Fruit fly (Drosophila melanogaster) whole organism, embryonic: ENCODE results near the gene Usp8.
A peak's percentile ranks its signal among the peaks of the same experiment; 100 is the strongest.

Experiments used
- Adf1 ChIP-seq: fragments of 200-800 bp; sonication (Bioruptor generic); IDR thresholded peaks from 2 replicates; pipeline ENCODE4 v1.3.6; 2022; ENCODE audit warnings: missing biosample characterization, missing genetic modification characterization
- Asciz ChIP-seq: fragments of 200-800 bp; sonication (Bioruptor generic); optimal IDR thresholded peaks from 2 replicates; lab custom pipeline; 2017; ENCODE audit warnings: missing biosample characterization, mild to moderate bottlenecking, missing genetic modification characterization, missing genetic modification reagents
- Atf6 ChIP-seq: fragments of 200-800 bp; sonication (Bioruptor generic); IDR thresholded peaks from 2 replicates; pipeline ENCODE4 v1.3.6; 2022; ENCODE audit warnings: missing biosample characterization, missing genetic modification characterization
- Bdp1 ChIP-seq: fragments of 200-800 bp; sonication (Bioruptor generic); optimal IDR thresholded peaks from 3 replicates; lab custom pipeline; 2016; ENCODE audit warnings: missing biosample characterization, missing genetic modification characterization
- CG10209 ChIP-seq: fragments of 200-800 bp; sonication (Bioruptor generic); optimal IDR thresholded peaks from 3 replicates; lab custom pipeline; 2017; ENCODE audit warnings: missing biosample characterization, mild to moderate bottlenecking, missing genetic modification characterization, missing genetic modification reagents
- CG10321 ChIP-seq: fragments of 200-800 bp; sonication (Bioruptor generic); IDR thresholded peaks from 2 replicates; pipeline ENCODE4 v1.3.6; 2022; ENCODE audit warnings: missing biosample characterization, missing genetic modification characterization
- CG10979 ChIP-seq: fragments of 200-800 bp; sonication (Bioruptor generic); optimal IDR thresholded peaks from 2 replicates; lab custom pipeline; 2018; ENCODE audit warnings: missing biosample characterization, mild to moderate bottlenecking, missing genetic modification characterization, moderate library complexity
- CG11723 ChIP-seq: fragments of 200-800 bp; sonication (Bioruptor generic); optimal IDR thresholded peaks from 2 replicates; lab custom pipeline; 2017; ENCODE audit warnings: missing biosample characterization, mild to moderate bottlenecking, missing genetic modification characterization
- CG12104 ChIP-seq: fragments of 200-800 bp; sonication (Bioruptor generic); optimal IDR thresholded peaks from 3 replicates; lab custom pipeline; 2016; ENCODE audit warnings: missing biosample characterization, missing genetic modification characterization
- CG12219 ChIP-seq: fragments of 200-800 bp; sonication (Bioruptor generic); optimal IDR thresholded peaks from 3 replicates; lab custom pipeline; 2018; ENCODE audit warnings: missing biosample characterization, mild to moderate bottlenecking, missing genetic modification characterization
- CG12942 ChIP-seq: fragments of 200-800 bp; sonication (Bioruptor generic); optimal IDR thresholded peaks from 3 replicates; lab custom pipeline; 2016; ENCODE audit warnings: missing biosample characterization, missing genetic modification characterization
- CG14860 ChIP-seq: fragments of 200-800 bp; sonication (Bioruptor generic); IDR thresholded peaks from 3 replicates; pipeline ENCODE4 v1.3.6; 2022; ENCODE audit warnings: missing biosample characterization, missing genetic modification characterization; ENCODE audit not compliant: partially characterized antibody
- CG1529 ChIP-seq: fragments of 200-800 bp; sonication (Bioruptor generic); optimal IDR thresholded peaks from 3 replicates; lab custom pipeline; 2018; ENCODE audit warnings: missing biosample characterization, missing genetic modification characterization
- CG15696 ChIP-seq: fragments of 200-800 bp; sonication (Bioruptor generic); optimal IDR thresholded peaks from 2 replicates; lab custom pipeline; 2019; ENCODE audit warnings: missing biosample characterization, mild to moderate bottlenecking, missing genetic modification characterization, moderate library complexity
- CG16815 ChIP-seq: fragments of 200-800 bp; sonication (Bioruptor generic); optimal IDR thresholded peaks from 3 replicates; lab custom pipeline; 2017; ENCODE audit warnings: missing biosample characterization, mild to moderate bottlenecking, missing genetic modification characterization
- CG30431 ChIP-seq: fragments of 200-800 bp; sonication (Bioruptor generic); optimal IDR thresholded peaks from 2 replicates; lab custom pipeline; 2017; ENCODE audit warnings: missing biosample characterization, missing genetic modification characterization
- CG32772 ChIP-seq: fragments of 200-800 bp; sonication (Bioruptor generic); IDR thresholded peaks from 2 replicates; pipeline ENCODE4 v1.3.6; 2022; ENCODE audit warnings: missing biosample characterization, missing genetic modification characterization
- CG4707 ChIP-seq: fragments of 200-800 bp; sonication (Bioruptor generic); optimal IDR thresholded peaks from 2 replicates; lab custom pipeline; 2018; ENCODE audit warnings: missing biosample characterization, mild to moderate bottlenecking, missing genetic modification characterization, moderate library complexity
- CG6654 ChIP-seq: fragments of 200-800 bp; sonication (Bioruptor generic); optimal IDR thresholded peaks from 2 replicates; lab custom pipeline; 2017; ENCODE audit warnings: missing biosample characterization, mild to moderate bottlenecking, missing genetic modification characterization
- CG6791 ChIP-seq: fragments of 200-800 bp; sonication (Bioruptor generic); IDR thresholded peaks from 3 replicates; pipeline ENCODE4 v1.3.6; 2022; ENCODE audit warnings: missing biosample characterization, missing genetic modification characterization; ENCODE audit not compliant: partially characterized antibody
- CG7786 ChIP-seq: fragments of 200-800 bp; sonication (Bioruptor generic); optimal IDR thresholded peaks from 2 replicates; lab custom pipeline; 2016; ENCODE audit warnings: missing biosample characterization, missing genetic modification characterization
- Chrac-16 ChIP-seq: fragments of 200-800 bp; sonication (Bioruptor generic); optimal IDR thresholded peaks from 3 replicates; lab custom pipeline; 2016; ENCODE audit warnings: missing biosample characterization, missing genetic modification characterization
- CoRest ChIP-seq: fragments of 200-800 bp; sonication (Bioruptor generic); optimal IDR thresholded peaks from 3 replicates; lab custom pipeline; 2018; ENCODE audit warnings: missing biosample characterization, mild to moderate bottlenecking, missing genetic modification characterization, moderate library complexity
- Dek ChIP-seq: fragments of 200-800 bp; sonication (Bioruptor generic); optimal IDR thresholded peaks from 3 replicates; lab custom pipeline; 2019; ENCODE audit warnings: missing biosample characterization, mild to moderate bottlenecking, missing genetic modification characterization, moderate library complexity
- Gsc ChIP-seq: fragments of 200-800 bp; sonication (Bioruptor generic); IDR thresholded peaks from 2 replicates; pipeline ENCODE4 v1.3.6; 2022; ENCODE audit warnings: missing biosample characterization, missing genetic modification characterization
- HLH3B ChIP-seq: fragments of 200-800 bp; sonication (Bioruptor generic); IDR thresholded peaks from 2 replicates; pipeline ENCODE4 v1.3.6; 2022; ENCODE audit warnings: missing biosample characterization, missing genetic modification characterization
- HLH4C ChIP-seq: fragments of 200-800 bp; sonication (Bioruptor generic); IDR thresholded peaks from 3 replicates; pipeline ENCODE4 v1.3.6; 2022; ENCODE audit warnings: missing biosample characterization, missing genetic modification characterization; ENCODE audit not compliant: partially characterized antibody
- Hr78 ChIP-seq, 2 experiments: fragments of 200-800 bp in 1 of 2; fragments of >200 bp in 1 of 2; sonication (Bioruptor generic) in 1 of 2; optimal IDR thresholded peaks; 2 replicates each; lab custom pipeline; 2017 to 2019; ENCODE audit warnings: missing biosample characterization in 2 of 2, missing genetic modification characterization in 2 of 2, mild to moderate bottlenecking in 1 of 2, moderate library complexity in 1 of 2
- Meics ChIP-seq: fragments of 200-800 bp; sonication (Bioruptor generic); optimal IDR thresholded peaks from 2 replicates; lab custom pipeline; 2017; ENCODE audit warnings: missing biosample characterization, mild to moderate bottlenecking, missing genetic modification characterization
- Nf-YC ChIP-seq: fragments of 200-800 bp; optimal IDR thresholded peaks from 3 replicates; lab custom pipeline; 2019; ENCODE audit warnings: missing biosample characterization, mild to moderate bottlenecking, missing genetic modification characterization, moderate library complexity
- Ssrp ChIP-seq: fragments of 200-800 bp; sonication (Bioruptor generic); optimal IDR thresholded peaks from 2 replicates; lab custom pipeline; 2018; ENCODE audit warnings: missing biosample characterization, mild to moderate bottlenecking, missing genetic modification characterization, moderate library complexity
- aop ChIP-seq: fragments of 200-800 bp; sonication (Bioruptor generic); IDR thresholded peaks from 2 replicates; pipeline ENCODE4 v1.3.6; 2022; ENCODE audit warnings: missing biosample characterization, missing genetic modification characterization
- bbx ChIP-seq: fragments of 200-800 bp; sonication (Bioruptor generic); IDR thresholded peaks from 2 replicates; pipeline ENCODE4 v1.3.6; 2022; ENCODE audit warnings: missing biosample characterization, missing genetic modification characterization; ENCODE audit not compliant: partially characterized antibody
- cato ChIP-seq: fragments of 200-800 bp; sonication (Bioruptor generic); optimal IDR thresholded peaks from 2 replicates; lab custom pipeline; 2016; ENCODE audit warnings: missing biosample characterization, missing genetic modification characterization, borderline replicate concordance
- ind ChIP-seq: fragments of 200-800 bp; sonication (Bioruptor generic); optimal IDR thresholded peaks from 3 replicates; lab custom pipeline; 2016; ENCODE audit warnings: missing biosample characterization, missing genetic modification characterization
- jigr1 ChIP-seq: fragments of 200-800 bp; sonication (Bioruptor generic); IDR thresholded peaks from 3 replicates; pipeline ENCODE4 v1.3.6; 2022; ENCODE audit warnings: missing biosample characterization, missing genetic modification characterization
- jing ChIP-seq: fragments of 200-800 bp; sonication (Bioruptor generic); optimal IDR thresholded peaks from 2 replicates; lab custom pipeline; 2018; ENCODE audit warnings: missing biosample characterization, mild to moderate bottlenecking, missing genetic modification characterization
- ken ChIP-seq: fragments of 200-800 bp; sonication (Bioruptor generic); IDR thresholded peaks from 3 replicates; pipeline ENCODE4 v1.3.6; 2022; ENCODE audit warnings: missing biosample characterization, missing genetic modification characterization
- nerfin-1 ChIP-seq: fragments of 200-800 bp; sonication (Bioruptor generic); optimal IDR thresholded peaks from 3 replicates; lab custom pipeline; 2019; ENCODE audit warnings: missing biosample characterization, mild to moderate bottlenecking, missing genetic modification characterization, moderate library complexity
- phol ChIP-seq: fragments of 200-800 bp; sonication (Bioruptor generic); optimal IDR thresholded peaks from 3 replicates; lab custom pipeline; 2018; ENCODE audit warnings: missing biosample characterization, mild to moderate bottlenecking, missing genetic modification characterization, moderate library complexity
- rib ChIP-seq: fragments of 200-800 bp; sonication (Bioruptor generic); IDR thresholded peaks from 2 replicates; pipeline ENCODE4 v1.3.6; 2022; ENCODE audit warnings: missing biosample characterization, missing genetic modification characterization
- run ChIP-seq: fragments of 200-800 bp; sonication (Bioruptor generic); optimal IDR thresholded peaks from 3 replicates; lab custom pipeline; 2018; ENCODE audit warnings: missing biosample characterization, mild to moderate bottlenecking, missing genetic modification characterization
- sc ChIP-seq, 3 experiments: fragments of >200 bp in 2 of 3; fragments of 200-800 bp in 1 of 3; sonication (Bioruptor generic) in 1 of 3; optimal IDR thresholded peaks; 2 replicates in 2 of 3; 3 replicates in 1 of 3; lab custom pipeline; 2017; ENCODE audit warnings: mild to moderate bottlenecking in 1 of 3, missing biosample characterization in 1 of 3, missing genetic modification characterization in 1 of 3, missing genetic modification reagents in 1 of 3
- sens ChIP-seq: fragments of 200-800 bp; sonication (Bioruptor generic); peaks from one replicate; lab custom pipeline; 2016; ENCODE audit warnings: missing biosample characterization, missing genetic modification characterization
- shn ChIP-seq: fragments of 200-800 bp; sonication (Bioruptor generic); optimal IDR thresholded peaks from 3 replicates; lab custom pipeline; 2016; ENCODE audit warnings: missing biosample characterization, missing genetic modification characterization
- sima ChIP-seq: fragments of 200-800 bp; sonication (Bioruptor generic); optimal IDR thresholded peaks from 2 replicates; lab custom pipeline; 2016; ENCODE audit warnings: missing biosample characterization, missing genetic modification characterization
- stc ChIP-seq: fragments of 200-800 bp; sonication (Bioruptor generic); IDR thresholded peaks from 2 replicates; pipeline ENCODE4 v1.3.6; 2022; ENCODE audit warnings: missing biosample characterization, missing genetic modification characterization
- ttk ChIP-seq: fragments of 200-800 bp; sonication (Bioruptor generic); IDR thresholded peaks from 2 replicates; pipeline ENCODE4 v2.1.2; 2022; ENCODE audit warnings: missing biosample characterization, missing genetic modification characterization

The Usp8 gene

dm6 chr3R:21111964-21112740, 21.9 kb upstream of the Usp8 start (continued):
- TF ChIP-seq run (peak; percentile 39), ind (peak; percentile 36), Nf-YC (no peak), CG11723 (GFP tag; lab: Kevin White, UChicago) (peak; percentile 23), phol (tag; lab: Kevin White, UChicago) (peak; percentile 42), sc (optimal IDR thresholded peaks at IDR 0.05; lab: Kevin White, UChicago) (no peak), sc (GFP tag; optimal IDR thresholded peaks at IDR 0.05; lab: Kevin White, UChicago) (peak; percentile 21), jigr1 (no peak), ken (GFP tag; lab: Robert Waterston, UW) (no peak), CG14860 (no peak), CG10321 (no peak), CG15696 (tag; lab: Kevin White, UChicago) (no peak), CG30431 (no peak), Hr78 (GFP tag; optimal IDR thresholded peaks at IDR 0.05; lab: Kevin White, UChicago) (no peak), CG12942 (GFP tag; lab: Kevin White, UChicago) (no peak), Bdp1 (GFP tag; lab: Kevin White, UChicago) (no peak), Asciz (GFP tag; lab: Kevin White, UChicago) (peak; percentile 38), CG16815 (GFP tag; lab: Kevin White, UChicago) (no peak), HLH4C (GFP tag; lab: Robert Waterston, UW) (0 out of 3 replicates have a peak, but pooled peaks have one; percentile 23), stc (no peak), jing (GFP tag; lab: Kevin White, UChicago) (no peak), CG10979 (tag; lab: Kevin White, UChicago) (no peak), aop (GFP tag; lab: Robert Waterston, UW) (no peak), CG6654 (GFP tag; lab: Kevin White, UChicago) (no peak), Meics (GFP tag; lab: Kevin White, UChicago) (peak; percentile 63), ttk (0 out of 2 replicates have a peak, but pooled peaks have one; percentile 10), CG7786 (GFP tag; lab: Kevin White, UChicago) (peak; percentile 23), Ssrp (peak; percentile 19), Gsc (GFP tag; lab: Robert Waterston, UW) (no peak), CG12104 (GFP tag; lab: Kevin White, UChicago) (peak; percentile 33), HLH3B (GFP tag; lab: Robert Waterston, UW) (no peak), CG10209 (GFP tag; lab: Kevin White, UChicago) (peak; percentile 13), Dek (tag; lab: Kevin White, UChicago) (peak; percentile 23), nerfin-1 (tag; lab: Kevin White, UChicago) (peak; percentile 64), CoRest (tag; lab: Kevin White, UChicago) (peak; percentile 27), CG12219 (GFP tag; lab: Kevin White, UChicago) (peak; percentile 58), CG1529 (GFP tag; lab: Kevin White, UChicago) (peak; percentile 32), rib (GFP tag; lab: Robert Waterston, UW) (no peak), Adf1 (GFP tag; lab: Robert Waterston, UW) (no peak), sens (peak; percentile 87), shn (GFP tag; lab: Kevin White, UChicago) (peak; percentile 26), CG32772 (GFP tag; lab: Robert Waterston, UW) (0 out of 2 replicates have a peak, but pooled peaks have one; percentile 30), Chrac-16 (GFP tag; lab: Kevin White, UChicago) (peak; percentile 9), CG6791 (GFP tag; lab: Robert Waterston, UW) (0 out of 3 replicates have a peak, but pooled peaks have one; percentile 10), CG4707 (peak; percentile 91), bbx (GFP tag; lab: Robert Waterston, UW) (no peak), sima (GFP tag; lab: Kevin White, UChicago) (no peak), Atf6 (GFP tag; lab: Robert Waterston, UW) (0 out of 2 replicates have a peak, but pooled peaks have one; percentile 15), cato (no peak)
